Fruit fly (Drosophila melanogaster): Measurements from ENCODE around the gene Rpn5.

Gene Rpn5

dm6 chr3R:5789025-5789953, at the start of gene Rpn5, which contains the start of gene Hat1 (continued):
- TF ChIP-seq wek (GFP tag; optimal IDR thresholded peaks at IDR 0.05) (no peak), CG11398 (GFP tag; optimal IDR thresholded peaks at IDR 0.05) (peak; percentile 77), CG10267 (tag; optimal IDR thresholded peaks at IDR 0.05) (peak; percentile 97), Doc2 (GFP tag; IDR thresholded peaks at IDR 0.05) (no peak), Poxn (GFP tag; IDR thresholded peaks at IDR 0.05) (0 out of 2 replicates have a peak, but pooled peaks have one; percentile 31), CG10979 (tag; optimal IDR thresholded peaks at IDR 0.05) (peak; percentile 79), Dip2 (GFP tag; IDR thresholded peaks at IDR 0.05) (no peak), pan (optimal IDR thresholded peaks at IDR 0.05) (no peak), pan (GFP tag; optimal IDR thresholded peaks at IDR 0.05 in 1 of 2, IDR thresholded peaks at IDR 0.05 in 1 of 2) (peak in 1 of 2 experiments; percentile 31), CG14050 (GFP tag; IDR thresholded peaks at IDR 0.05) (no peak; the same call in 2 of the 3 replicates), insv (GFP tag; optimal IDR thresholded peaks at IDR 0.05) (peak in 1 of 2 experiments; percentile 53), pho (GFP tag; optimal IDR thresholded peaks at IDR 0.05) (peak; percentile 95), vfl (GFP tag; optimal IDR thresholded peaks at IDR 0.05) (peak; percentile 75), Bdp1 (GFP tag; optimal IDR thresholded peaks at IDR 0.05) (peak; percentile 83), Tbp (GFP tag; optimal IDR thresholded peaks at IDR 0.05) (no peak), CG15479 (GFP tag; optimal IDR thresholded peaks at IDR 0.05) (peak; percentile 41), en (GFP tag; optimal IDR thresholded peaks at IDR 0.05) (peak; percentile 69), lov (optimal IDR thresholded peaks at IDR 0.05) (no peak), lov (GFP tag; IDR thresholded peaks at IDR 0.05) (no peak), Drgx (GFP tag; IDR thresholded peaks at IDR 0.05) (no peak), trem (tag; optimal IDR thresholded peaks at IDR 0.05) (peak; percentile 30), CG11695 (GFP tag; IDR thresholded peaks at IDR 0.05) (peak; percentile 44; the same call in 1 of the 3 replicates), Nf-YC (tag; optimal IDR thresholded peaks at IDR 0.05) (peak; percentile 69), sna (GFP tag; IDR thresholded peaks at IDR 0.05; ENCODE audit: partially characterized antibody) (peak; percentile 77), fd102C (GFP tag; optimal IDR thresholded peaks at IDR 0.05) (no peak), CG17328 (GFP tag; IDR thresholded peaks at IDR 0.05) (peak; percentile 41; the same call in 1 of the 2 replicates), CG18619 (GFP tag; optimal IDR thresholded peaks at IDR 0.05) (peak; percentile 81), chinmo (GFP tag; IDR thresholded peaks at IDR 0.05; ENCODE audit: partially characterized antibody) (no peak), mld (GFP tag; IDR thresholded peaks at IDR 0.05; ENCODE audit: partially characterized antibody) (peak; percentile 48; the same call in 1 of the 3 replicates), CG1529 (GFP tag; optimal IDR thresholded peaks at IDR 0.05) (peak; percentile 56), CG1603 (tag; optimal IDR thresholded peaks at IDR 0.05) (peak; percentile 65), yki (optimal IDR thresholded peaks at IDR 0.05) (no peak), gsb (GFP tag; IDR thresholded peaks at IDR 0.05) (no peak), wdn (GFP tag; IDR thresholded peaks at IDR 0.05) (no peak), pb (GFP tag; optimal IDR thresholded peaks at IDR 0.05) (peak; percentile 78), Blimp-1 (GFP tag; optimal IDR thresholded peaks at IDR 0.05) (peak; percentile 56), gro (GFP tag; optimal IDR thresholded peaks at IDR 0.05) (peak; percentile 78), CG6813 (GFP tag; optimal IDR thresholded peaks at IDR 0.05) (no peak), sob (GFP tag; IDR thresholded peaks at IDR 0.05) (peak; percentile 74), CG4730 (GFP tag; IDR thresholded peaks at IDR 0.05) (peak; percentile 4; the same call in 1 of the 2 replicates), cas (GFP tag; IDR thresholded peaks at IDR 0.05) (0 out of 2 replicates have a peak, but pooled peaks have one; percentile 21), ewg (GFP tag; optimal IDR thresholded peaks at IDR 0.05) (peak; percentile 67), CG10147 (GFP tag; optimal IDR thresholded peaks at IDR 0.05) (peak; percentile 78), gfzf (GFP tag; optimal IDR thresholded peaks at IDR 0.05) (peak; percentile 38), cad (GFP tag; optimal IDR thresholded peaks at IDR 0.05) (no peak), Dad (GFP tag; optimal IDR thresholded peaks at IDR 0.05) (peak; percentile 88), CG7963 (GFP tag; IDR thresholded peaks at IDR 0.05; ENCODE audit: partially characterized antibody) (peak; percentile 56; the same call in 2 of the 3 replicates), grn (GFP tag; optimal IDR thresholded peaks at IDR 0.05) (peak; percentile 70), CG2116 (GFP tag; optimal IDR thresholded peaks at IDR 0.05) (peak; percentile 75)

All from whole organism, embryonic.